Fruit fly (Drosophila melanogaster) whole organism, embryonic: Measurements from ENCODE around the gene Orc2.
A peak's percentile ranks its signal among the peaks of the same experiment; 100 is the strongest.

ENCODE experiments used
- Atf6 ChIP-seq: fragments of 200-800 bp; sonication (Bioruptor generic); IDR thresholded peaks from 2 replicates; pipeline ENCODE4 v1.3.6; 2022; ENCODE audit warnings: missing biosample characterization, missing genetic modification characterization
- CG10366 ChIP-seq: fragments of 200-800 bp; sonication (Bioruptor generic); IDR thresholded peaks from 2 replicates; pipeline ENCODE4 v1.3.6; 2022; ENCODE audit warnings: missing biosample characterization, missing genetic modification characterization
- CG11696 ChIP-seq: fragments of 200-800 bp; sonication (Bioruptor generic); IDR thresholded peaks from 2 replicates; pipeline ENCODE4 v1.3.6; 2022; ENCODE audit warnings: missing biosample characterization, missing genetic modification characterization
- CG12071 ChIP-seq: fragments of 200-800 bp; sonication (Bioruptor generic); optimal IDR thresholded peaks from 3 replicates; lab custom pipeline; 2018; ENCODE audit warnings: missing biosample characterization, mild to moderate bottlenecking, missing genetic modification characterization
- CG12744 ChIP-seq: fragments of 200-800 bp; sonication (Bioruptor generic); optimal IDR thresholded peaks from 2 replicates; lab custom pipeline; 2016; ENCODE audit warnings: missing biosample characterization, missing genetic modification characterization
- CG14710 ChIP-seq: fragments of 200-800 bp; sonication (Bioruptor generic); optimal IDR thresholded peaks from 3 replicates; lab custom pipeline; 2019; ENCODE audit warnings: missing biosample characterization, mild to moderate bottlenecking, missing genetic modification characterization, moderate library complexity
- CG15514 ChIP-seq: fragments of 200-800 bp; sonication (Bioruptor generic); optimal IDR thresholded peaks from 3 replicates; lab custom pipeline; 2017; ENCODE audit warnings: missing biosample characterization, missing genetic modification characterization, mild to moderate bottlenecking, moderate library complexity, missing genetic modification reagents
- CG15601 ChIP-seq: fragments of 200-800 bp; sonication (Bioruptor generic); optimal IDR thresholded peaks from 3 replicates; lab custom pipeline; 2019; ENCODE audit warnings: missing biosample characterization, mild to moderate bottlenecking, missing genetic modification characterization, moderate library complexity
- CG17359 ChIP-seq: fragments of 200-800 bp; sonication (Bioruptor generic); optimal IDR thresholded peaks from 3 replicates; lab custom pipeline; 2018; ENCODE audit warnings: missing biosample characterization, mild to moderate bottlenecking, missing genetic modification characterization, moderate library complexity
- CG17361 ChIP-seq: fragments of 200-800 bp; sonication (Bioruptor generic); IDR thresholded peaks from 3 replicates; pipeline ENCODE4 v1.3.6; 2022; ENCODE audit warnings: missing biosample characterization, missing genetic modification characterization
- CG17802 ChIP-seq: fragments of 200-800 bp; sonication (Bioruptor generic); optimal IDR thresholded peaks from 2 replicates; lab custom pipeline; 2018; ENCODE audit warnings: missing biosample characterization, mild to moderate bottlenecking, missing genetic modification characterization, moderate library complexity
- CG17912 ChIP-seq: fragments of 200-800 bp; sonication (Bioruptor generic); optimal IDR thresholded peaks from 2 replicates; lab custom pipeline; 2018; ENCODE audit warnings: missing biosample characterization, mild to moderate bottlenecking, missing genetic modification characterization
- CG2116 ChIP-seq: fragments of 200-800 bp; sonication (Bioruptor generic); optimal IDR thresholded peaks from 3 replicates; lab custom pipeline; 2018; ENCODE audit warnings: missing biosample characterization, mild to moderate bottlenecking, missing genetic modification characterization
- CG2889 ChIP-seq: fragments of 200-800 bp; sonication (Bioruptor generic); IDR thresholded peaks from 3 replicates; pipeline ENCODE4 v1.3.6; 2022; ENCODE audit warnings: missing biosample characterization, missing genetic modification characterization
- CG4282 ChIP-seq: fragments of 200-800 bp; sonication (Bioruptor generic); optimal IDR thresholded peaks from 2 replicates; lab custom pipeline; 2016; ENCODE audit warnings: missing biosample characterization, missing genetic modification characterization
- CG5245 ChIP-seq: fragments of 200-800 bp; sonication (Bioruptor generic); optimal IDR thresholded peaks from 3 replicates; lab custom pipeline; 2016; ENCODE audit warnings: missing biosample characterization, missing genetic modification characterization
- CG8089 ChIP-seq: fragments of 200-800 bp; sonication (Bioruptor generic); optimal IDR thresholded peaks from 3 replicates; lab custom pipeline; 2016; ENCODE audit warnings: missing biosample characterization, missing genetic modification characterization
- CG9817 ChIP-seq: fragments of 200-800 bp; sonication (Bioruptor generic); optimal IDR thresholded peaks from 2 replicates; lab custom pipeline; 2018; ENCODE audit warnings: missing biosample characterization, mild to moderate bottlenecking, missing genetic modification characterization, moderate library complexity
- Camta ChIP-seq: fragments of 200-800 bp; sonication (Bioruptor generic); optimal IDR thresholded peaks from 2 replicates; lab custom pipeline; 2016; ENCODE audit warnings: missing biosample characterization, missing genetic modification characterization
- CrebB ChIP-seq: fragments of 200-800 bp; sonication (Bioruptor generic); optimal IDR thresholded peaks from 3 replicates; lab custom pipeline; 2018; ENCODE audit warnings: missing biosample characterization, mild to moderate bottlenecking, missing genetic modification characterization
- D19B ChIP-seq: fragments of 200-800 bp; sonication (Bioruptor generic); optimal IDR thresholded peaks from 2 replicates; lab custom pipeline; 2017; ENCODE audit warnings: missing biosample characterization, mild to moderate bottlenecking, missing genetic modification characterization
- Doc3 ChIP-seq: fragments of 200-800 bp; sonication (Bioruptor generic); IDR thresholded peaks from 3 replicates; pipeline ENCODE4 v1.3.6; 2022; ENCODE audit warnings: missing biosample characterization, missing genetic modification characterization; ENCODE audit not compliant: partially characterized antibody
- Dref ChIP-seq: fragments of 200-800 bp; sonication (Bioruptor generic); IDR thresholded peaks from 2 replicates; pipeline ENCODE4 v1.3.6; 2022; ENCODE audit warnings: missing biosample characterization, missing genetic modification characterization
- ERR ChIP-seq: fragments of 200-800 bp; sonication (Bioruptor generic); optimal IDR thresholded peaks from 2 replicates; lab custom pipeline; 2016; ENCODE audit warnings: missing biosample characterization, missing genetic modification characterization
- Gug ChIP-seq: fragments of 200-800 bp; sonication (Bioruptor generic); IDR thresholded peaks from 4 replicates; pipeline ENCODE4 v1.3.6; 2022; ENCODE audit warnings: missing biosample characterization, missing genetic modification characterization
- H15 ChIP-seq: fragments of 200-800 bp; sonication (Bioruptor generic); IDR thresholded peaks from 3 replicates; pipeline ENCODE4 v1.3.6; 2022; ENCODE audit warnings: missing biosample characterization, missing genetic modification characterization
- Lhr ChIP-seq: fragments of 200-800 bp; sonication (Bioruptor generic); optimal IDR thresholded peaks from 3 replicates; lab custom pipeline; 2017; ENCODE audit warnings: mild to moderate bottlenecking, missing biosample characterization, missing genetic modification reagents, missing genetic modification characterization
- MBD-R2 ChIP-seq: fragments of 200-800 bp; sonication (Bioruptor generic); IDR thresholded peaks from 2 replicates; pipeline ENCODE4 v1.3.6; 2022; ENCODE audit warnings: missing biosample characterization, missing genetic modification characterization
- MTF-1 ChIP-seq: fragments of 200-800 bp; sonication (Bioruptor generic); optimal IDR thresholded peaks from 2 replicates; lab custom pipeline; 2018; ENCODE audit warnings: missing biosample characterization, mild to moderate bottlenecking, missing genetic modification characterization, borderline replicate concordance
- Max ChIP-seq: fragments of 200-800 bp; sonication (Bioruptor generic); optimal IDR thresholded peaks from 2 replicates; lab custom pipeline; 2016; ENCODE audit warnings: missing biosample characterization, mild to moderate bottlenecking, missing genetic modification characterization
- Nf-YB ChIP-seq: fragments of 200-800 bp; sonication (Bioruptor generic); optimal IDR thresholded peaks from 3 replicates; lab custom pipeline; 2019; ENCODE audit warnings: missing biosample characterization, mild to moderate bottlenecking, missing genetic modification characterization, moderate library complexity
- Oli ChIP-seq: fragments of 200-800 bp; sonication (Bioruptor generic); optimal IDR thresholded peaks from 2 replicates; lab custom pipeline; 2018; ENCODE audit warnings: missing biosample characterization, mild to moderate bottlenecking, missing genetic modification characterization, moderate library complexity
- Opbp ChIP-seq: fragments of 200-800 bp; sonication (Bioruptor generic); IDR thresholded peaks from 3 replicates; pipeline ENCODE4 v1.3.6; 2022; ENCODE audit warnings: missing biosample characterization, missing genetic modification characterization; ENCODE audit not compliant: partially characterized antibody
- TFAM ChIP-seq: fragments of 200-800 bp; sonication (Bioruptor generic); optimal IDR thresholded peaks from 2 replicates; lab custom pipeline; 2017; ENCODE audit warnings: missing biosample characterization, missing genetic modification characterization, inconsistent platforms
- al ChIP-seq: fragments of 200-800 bp; sonication (Bioruptor generic); IDR thresholded peaks from 2 replicates; pipeline ENCODE4 v1.3.6; 2022; ENCODE audit warnings: missing biosample characterization, missing genetic modification characterization
- ato ChIP-seq: fragments of 200-800 bp; sonication (Bioruptor generic); IDR thresholded peaks from 2 replicates; pipeline ENCODE4 v1.3.6; 2022; ENCODE audit warnings: missing biosample characterization, missing genetic modification characterization; ENCODE audit not compliant: partially characterized antibody
- cwo ChIP-seq: fragments of 200-800 bp; sonication (Bioruptor generic); optimal IDR thresholded peaks from 3 replicates; lab custom pipeline; 2017; ENCODE audit warnings: missing biosample characterization, missing genetic modification characterization, mild to moderate bottlenecking, moderate library complexity, missing genetic modification reagents
- fd64A ChIP-seq: fragments of 200-800 bp; sonication (Bioruptor generic); optimal IDR thresholded peaks from 3 replicates; lab custom pipeline; 2018; ENCODE audit warnings: missing biosample characterization, mild to moderate bottlenecking, missing genetic modification characterization
- maf-S ChIP-seq: fragments of 200-800 bp; sonication (Bioruptor generic); optimal IDR thresholded peaks from 2 replicates; lab custom pipeline; 2016; ENCODE audit warnings: missing biosample characterization, missing genetic modification characterization
- peb ChIP-seq: fragments of 200-800 bp; sonication (Bioruptor generic); IDR thresholded peaks from 2 replicates; pipeline ENCODE4 v1.3.6; 2022; ENCODE audit warnings: missing biosample characterization, missing genetic modification characterization
- pnt ChIP-seq: fragments of 200-800 bp; sonication (Bioruptor generic); optimal IDR thresholded peaks from 3 replicates; lab custom pipeline; 2016; ENCODE audit warnings: missing biosample characterization, missing genetic modification characterization
- sens-2 ChIP-seq: fragments of 200-800 bp; sonication (Bioruptor generic); IDR thresholded peaks from 2 replicates; pipeline ENCODE4 v1.3.6; 2022; ENCODE audit warnings: missing biosample characterization, missing genetic modification characterization
- sisA ChIP-seq: fragments of 200-800 bp; sonication (Bioruptor generic); IDR thresholded peaks from 2 replicates; pipeline ENCODE4 v1.3.6; 2022; ENCODE audit warnings: missing biosample characterization, missing genetic modification characterization
- slp2 ChIP-seq: fragments of 200-800 bp; sonication (Bioruptor generic); optimal IDR thresholded peaks from 2 replicates; lab custom pipeline; 2016; ENCODE audit warnings: missing biosample characterization, missing genetic modification characterization
- ssp ChIP-seq: fragments of 200-800 bp; sonication (Bioruptor generic); IDR thresholded peaks from 2 replicates; pipeline ENCODE4 v1.3.6; 2022; ENCODE audit warnings: missing biosample characterization, missing genetic modification characterization
- trem ChIP-seq: fragments of 200-800 bp; optimal IDR thresholded peaks from 3 replicates; lab custom pipeline; 2019; ENCODE audit warnings: missing biosample characterization, mild to moderate bottlenecking, missing genetic modification characterization, moderate library complexity
- trh ChIP-seq: fragments of 200-800 bp; sonication (Bioruptor generic); optimal IDR thresholded peaks from 2 replicates; lab custom pipeline; 2016; ENCODE audit warnings: missing biosample characterization, missing genetic modification characterization
- twi ChIP-seq: fragments of 200-800 bp; optimal IDR thresholded peaks from 2 replicates; lab custom pipeline; 2019; ENCODE audit warnings: missing biosample characterization, mild to moderate bottlenecking, missing genetic modification characterization, moderate library complexity
- tx ChIP-seq: fragments of 200-800 bp; sonication (Bioruptor generic); optimal IDR thresholded peaks from 2 replicates; lab custom pipeline; 2016; ENCODE audit warnings: missing biosample characterization, missing genetic modification characterization
- zfh2 ChIP-seq: fragments of 200-800 bp; sonication (Bioruptor generic); optimal IDR thresholded peaks from 2 replicates; lab custom pipeline; 2016; ENCODE audit warnings: missing biosample characterization, missing genetic modification characterization

Gene Orc2

DNA sequence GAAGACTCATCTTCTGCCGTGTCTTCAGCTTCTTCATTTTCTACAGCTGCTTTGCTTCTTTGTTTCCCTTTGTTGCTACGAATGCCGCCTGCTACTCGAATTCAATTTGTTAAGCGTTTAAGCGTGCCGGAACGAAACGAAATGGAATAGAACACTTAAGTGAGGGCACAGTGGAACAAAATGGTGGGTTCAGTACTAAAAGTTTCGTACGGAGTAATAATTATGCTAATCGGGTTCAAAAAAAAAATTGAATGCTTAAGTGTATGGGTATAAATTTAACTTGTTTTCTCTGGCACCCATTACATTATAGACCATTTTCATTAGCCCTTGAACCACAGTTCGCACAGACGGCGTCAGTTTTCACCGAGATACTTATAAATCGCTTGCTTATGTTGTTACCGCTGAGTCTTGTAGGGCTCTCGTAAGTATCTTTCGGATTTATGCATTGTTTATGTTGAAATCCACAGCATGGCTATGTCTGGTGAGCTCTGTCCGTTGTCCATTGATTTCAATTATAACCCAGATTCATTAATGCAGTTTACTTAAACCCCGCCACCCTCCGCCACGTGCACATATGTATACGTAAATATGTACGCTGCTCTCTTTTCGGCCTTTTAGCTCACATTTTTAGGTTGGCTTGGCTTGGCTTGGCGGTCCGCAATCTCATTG, 47.9 kb downstream of the Orc2 start (continued):
- TF ChIP-seq Lhr (GFP tag; lab: Kevin White, UChicago) (peak; percentile 57), CG14710 (peak; percentile 90), CG5245 (GFP tag; lab: Kevin White, UChicago) (peak; percentile 93), CG10366 (GFP tag; lab: Robert Waterston, UW) (peak; percentile 92), CG12071 (peak; percentile 91), twi (peak; percentile 27), peb (GFP tag; lab: Robert Waterston, UW) (peak; percentile 93), fd64A (GFP tag; lab: Kevin White, UChicago) (peak; percentile 84), CG17359 (peak; percentile 96), CG12744 (GFP tag; lab: Kevin White, UChicago) (peak; percentile 41), pnt (GFP tag; lab: Kevin White, UChicago) (peak; percentile 84), CG17361 (peak; percentile 94), Dref (GFP tag; lab: Robert Waterston, UW) (no peak), Doc3 (GFP tag; lab: Robert Waterston, UW) (no peak), Max (peak; percentile 93), CG2116 (GFP tag; lab: Kevin White, UChicago) (peak; percentile 28), Gug (GFP tag; lab: Robert Waterston, UW) (peak; percentile 94), sens-2 (GFP tag; lab: Robert Waterston, UW) (peak; percentile 94), Nf-YB (GFP tag; lab: Kevin White, UChicago) (peak; percentile 39), H15 (GFP tag; lab: Robert Waterston, UW) (peak; percentile 95), CG15514 (GFP tag; lab: Kevin White, UChicago) (peak; percentile 80), CG17912 (peak; percentile 73), CG8089 (GFP tag; lab: Kevin White, UChicago) (peak; percentile 70), slp2 (GFP tag; lab: Kevin White, UChicago) (peak; percentile 68), CG17802 (tag; lab: Kevin White, UChicago) (peak; percentile 83), tx (GFP tag; lab: Kevin White, UChicago) (peak; percentile 76), CG9817 (tag; lab: Kevin White, UChicago) (peak; percentile 35), MTF-1 (GFP tag; lab: Kevin White, UChicago) (peak; percentile 87), ssp (peak; percentile 88), CG4282 (GFP tag; lab: Kevin White, UChicago) (peak; percentile 89), trh (GFP tag; lab: Kevin White, UChicago) (peak; percentile 30), cwo (peak; percentile 90), zfh2 (GFP tag; lab: Kevin White, UChicago) (peak; percentile 50), Camta (GFP tag; lab: Kevin White, UChicago) (peak; percentile 92), Atf6 (GFP tag; lab: Robert Waterston, UW) (peak; percentile 94), MBD-R2 (GFP tag; lab: Robert Waterston, UW) (peak; percentile 84), CG11696 (GFP tag; lab: Robert Waterston, UW) (peak; percentile 92), al (peak; percentile 86), Opbp (GFP tag; lab: Robert Waterston, UW) (no peak), CrebB (tag; lab: Kevin White, UChicago) (peak; percentile 30), D19B (GFP tag; lab: Kevin White, UChicago) (peak; percentile 71), CG2889 (peak; percentile 79), ERR (GFP tag; lab: Kevin White, UChicago) (peak; percentile 72), trem (peak; percentile 89), Oli (tag; lab: Kevin White, UChicago) (peak; percentile 90), TFAM (GFP tag; lab: Kevin White, UChicago) (peak; percentile 85), ato (GFP tag; lab: Robert Waterston, UW) (peak; percentile 18; the same call in 1 of the 2 replicates), maf-S (GFP tag; lab: Kevin White, UChicago) (peak; percentile 62), sisA (GFP tag; lab: Robert Waterston, UW) (peak; percentile 96), CG15601 (tag; lab: Kevin White, UChicago) (peak; percentile 33)
